Fruit fly (Drosophila melanogaster): ENCODE results near the gene psidin.

Gene psidin

DNA sequence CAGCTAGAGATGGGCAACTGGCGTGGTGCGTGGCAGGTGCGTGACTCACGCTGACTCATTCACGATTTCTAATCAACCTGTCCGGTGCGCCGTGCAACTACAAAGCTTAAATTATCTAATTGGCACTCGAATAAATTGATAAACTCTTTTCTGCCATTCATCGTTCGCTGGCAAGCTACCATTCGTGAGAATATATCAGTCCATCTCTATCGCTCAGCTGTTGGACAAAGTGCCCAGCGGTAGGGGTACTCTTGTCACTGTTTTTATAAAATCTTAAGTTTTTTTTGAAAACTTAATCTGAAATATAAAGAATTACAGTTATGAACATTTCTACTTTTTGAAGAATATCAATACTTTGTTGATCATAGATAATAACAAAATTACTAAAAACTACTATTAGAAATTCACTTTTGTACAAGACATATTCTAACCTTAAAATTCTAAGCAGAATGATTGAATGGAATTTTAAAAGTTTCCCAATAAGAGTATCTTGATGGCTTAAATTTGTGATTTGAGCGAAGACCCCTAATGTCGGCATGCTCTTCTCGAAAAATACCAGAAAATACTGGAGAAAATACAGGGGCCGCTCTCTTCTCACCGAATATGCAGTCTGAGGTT is at the start of gene psidin, which contains the start of gene PIG-L (continued):
- TF ChIP-seq sc (optimal IDR thresholded peaks at IDR 0.05) (no peak), sc (GFP tag; optimal IDR thresholded peaks at IDR 0.05) (peak; percentile 77), Stat92E (GFP tag; optimal IDR thresholded peaks at IDR 0.05) (peak in 1 of 3 experiments; percentile 77), zen2 (GFP tag; IDR thresholded peaks at IDR 0.05; ENCODE audit: partially characterized antibody) (peak; percentile 94), Xbp1 (GFP tag; optimal IDR thresholded peaks at IDR 0.05) (peak; percentile 88), CG4404 (GFP tag; IDR thresholded peaks at IDR 0.05) (peak; percentile 64), wdn (GFP tag; IDR thresholded peaks at IDR 0.05) (peak; percentile 25; the same call in 1 of the 2 replicates), CG32772 (GFP tag; IDR thresholded peaks at IDR 0.05) (peak; percentile 51), lmd (GFP tag; IDR thresholded peaks at IDR 0.05) (peak; percentile 76), Sox100B (GFP tag; optimal IDR thresholded peaks at IDR 0.05) (peak; percentile 62), CG2120 (GFP tag; optimal IDR thresholded peaks at IDR 0.05) (peak; percentile 93), CG15696 (tag; optimal IDR thresholded peaks at IDR 0.05) (peak; percentile 80), yki (optimal IDR thresholded peaks at IDR 0.05) (no peak), odd (GFP tag; optimal IDR thresholded peaks at IDR 0.05) (peak; percentile 74), chinmo (GFP tag; IDR thresholded peaks at IDR 0.05; ENCODE audit: partially characterized antibody) (0 out of 4 replicates have a peak, but pooled peaks have one; percentile 61), emc (GFP tag; optimal IDR thresholded peaks at IDR 0.05) (no peak), YL-1 (GFP tag; optimal IDR thresholded peaks at IDR 0.05) (peak; percentile 59), CG17612 (GFP tag; IDR thresholded peaks at IDR 0.05) (no peak), knrl (GFP tag; IDR thresholded peaks at IDR 0.05; ENCODE audit: partially characterized antibody) (peak; percentile 97), row (GFP tag; IDR thresholded peaks at IDR 0.05) (peak; percentile 94), nerfin-2 (GFP tag; IDR thresholded peaks at IDR 0.05; ENCODE audit: partially characterized antibody) (peak; percentile 91), sob (GFP tag; IDR thresholded peaks at IDR 0.05) (peak; percentile 72), CG9437 (GFP tag; optimal IDR thresholded peaks at IDR 0.05) (peak; percentile 86), Sry-β (GFP tag; optimal IDR thresholded peaks at IDR 0.05) (peak; percentile 53), toy (GFP tag; IDR thresholded peaks at IDR 0.05) (0 out of 2 replicates have a peak, but pooled peaks have one; percentile 37), Hr78 (GFP tag; optimal IDR thresholded peaks at IDR 0.05) (no peak), Rfx (GFP tag; IDR thresholded peaks at IDR 0.05) (peak; percentile 80), CG18764 (GFP tag; optimal IDR thresholded peaks at IDR 0.05) (peak; percentile 68), trh (GFP tag; optimal IDR thresholded peaks at IDR 0.05) (peak; percentile 50), chif (GFP tag; optimal IDR thresholded peaks at IDR 0.05) (peak; percentile 74 to 86), CG9797 (GFP tag; optimal IDR thresholded peaks at IDR 0.05) (peak; percentile 26), ato (GFP tag; IDR thresholded peaks at IDR 0.05; ENCODE audit: partially characterized antibody) (peak; percentile 81), CG10209 (GFP tag; optimal IDR thresholded peaks at IDR 0.05) (peak; percentile 87), CG32532 (GFP tag; IDR thresholded peaks at IDR 0.05) (peak; percentile 70), CG7963 (GFP tag; IDR thresholded peaks at IDR 0.05; ENCODE audit: partially characterized antibody) (peak; percentile 81), tap (tag; optimal IDR thresholded peaks at IDR 0.05) (no peak), pros (GFP tag; optimal IDR thresholded peaks at IDR 0.05) (no peak), CG3847 (GFP tag; IDR thresholded peaks at IDR 0.05) (peak; percentile 81), Med (GFP tag) (peak; percentile 96), H2.0 (GFP tag; IDR thresholded peaks at IDR 0.05) (peak; percentile 59), Mrtf (GFP tag; IDR thresholded peaks at IDR 0.05) (peak; percentile 42; the same call in 2 of the 3 replicates), Eip74EF (GFP tag; optimal IDR thresholded peaks at IDR 0.05) (no peak), pzg (GFP tag; optimal IDR thresholded peaks at IDR 0.05) (peak; percentile 53), CG2202 (tag; optimal IDR thresholded peaks at IDR 0.05) (peak; percentile 52), Ets97D (GFP tag; optimal IDR thresholded peaks at IDR 0.05) (peak; percentile 69), B-H2 (GFP tag; optimal IDR thresholded peaks at IDR 0.05) (peak; percentile 80), GATAe (GFP tag; conservative IDR thresholded peaks at IDR 0.05) (peak; percentile 22; the same call in 1 of the 2 replicates), gfzf (GFP tag; optimal IDR thresholded peaks at IDR 0.05) (peak; percentile 28), CG17912 (GFP tag; optimal IDR thresholded peaks at IDR 0.05) (no peak)

Measured in whole organism, embryonic.